Fruit fly (Drosophila melanogaster): ENCODE data around the gene Gr22d.

DNA sequence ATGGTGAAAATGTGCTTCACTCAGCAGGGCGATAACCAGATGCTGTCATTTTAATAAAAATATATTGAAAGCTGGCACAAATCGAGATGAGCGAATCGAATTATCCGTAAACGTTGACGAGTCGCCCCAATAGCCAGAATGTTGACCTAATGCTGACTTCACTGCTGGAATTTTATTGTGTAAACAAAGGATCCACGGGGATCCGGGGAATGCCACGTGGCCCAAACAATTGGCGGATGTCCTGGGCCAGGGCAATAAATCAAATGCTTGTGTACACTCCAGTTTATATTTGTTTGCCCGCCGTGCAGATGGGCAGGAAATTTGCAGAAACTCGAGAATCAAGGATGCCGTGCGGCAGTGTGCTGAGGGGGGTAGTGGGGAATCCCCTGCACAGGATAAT is 2.2 kb downstream of the Gr22d start:
- no peak for TF ChIP-seq CG11456 (GFP tag; IDR thresholded peaks at IDR 0.05)
- TF ChIP-seq CG17385 (GFP tag; optimal IDR thresholded peaks at IDR 0.05) = no peak
- no peak for TF ChIP-seq prd (optimal IDR thresholded peaks at IDR 0.05)
- no peak for TF ChIP-seq prd (GFP tag; IDR thresholded peaks at IDR 0.05)
- no peak for TF ChIP-seq Hmr (GFP tag; optimal IDR thresholded peaks at IDR 0.05)
- TF ChIP-seq CG10209 (GFP tag; optimal IDR thresholded peaks at IDR 0.05) = no peak
- TF ChIP-seq cad (GFP tag; optimal IDR thresholded peaks at IDR 0.05) = no peak
- no peak for TF ChIP-seq p53 (GFP tag; optimal IDR thresholded peaks at IDR 0.05)
- no peak for TF ChIP-seq az2 (GFP tag; optimal IDR thresholded peaks at IDR 0.05)
- no peak for TF ChIP-seq ac (GFP tag; optimal IDR thresholded peaks at IDR 0.05)
- TF ChIP-seq CG12071 (GFP tag; optimal IDR thresholded peaks at IDR 0.05) = no peak
- no peak for TF ChIP-seq CG14860 (GFP tag; IDR thresholded peaks at IDR 0.05; ENCODE audit: partially characterized antibody)
- no peak for TF ChIP-seq amos (GFP tag; IDR thresholded peaks at IDR 0.05; ENCODE audit: partially characterized antibody)
- no peak for TF ChIP-seq CG3847 (GFP tag; IDR thresholded peaks at IDR 0.05)
- no peak for TF ChIP-seq peb (GFP tag; IDR thresholded peaks at IDR 0.05)

All from whole organism, embryonic.